Fruit fly (Drosophila melanogaster): Measurements from ENCODE around the gene CG6607.

The CG6607 gene

dm6 chr3R:24573094-24573732 is 45.4 kb downstream of the CG6607 start:
- no peak for TF ChIP-seq psq (optimal IDR thresholded peaks at IDR 0.05)
- TF ChIP-seq EcR (GFP tag; optimal IDR thresholded peaks at IDR 0.05): no peak
- no peak for TF ChIP-seq pan (optimal IDR thresholded peaks at IDR 0.05)
- TF ChIP-seq usp (GFP tag; optimal IDR thresholded peaks at IDR 0.05): no peak
- no peak for TF ChIP-seq Dll (optimal IDR thresholded peaks at IDR 0.05)
- no peak for TF ChIP-seq CG8478 (optimal IDR thresholded peaks at IDR 0.05)

- TF ChIP-seq psq (optimal IDR thresholded peaks at IDR 0.05) (no peak), usp (GFP tag; optimal IDR thresholded peaks at IDR 0.05) (no peak), Dll (optimal IDR thresholded peaks at IDR 0.05) (no peak), EcR (GFP tag; optimal IDR thresholded peaks at IDR 0.05) (no peak), CG8478 (optimal IDR thresholded peaks at IDR 0.05) (no peak), pan (optimal IDR thresholded peaks at IDR 0.05) (no peak)
Observed at dm6 chr3R:24574123-24574522, 46.3 kb downstream of the CG6607 start.

DNA sequence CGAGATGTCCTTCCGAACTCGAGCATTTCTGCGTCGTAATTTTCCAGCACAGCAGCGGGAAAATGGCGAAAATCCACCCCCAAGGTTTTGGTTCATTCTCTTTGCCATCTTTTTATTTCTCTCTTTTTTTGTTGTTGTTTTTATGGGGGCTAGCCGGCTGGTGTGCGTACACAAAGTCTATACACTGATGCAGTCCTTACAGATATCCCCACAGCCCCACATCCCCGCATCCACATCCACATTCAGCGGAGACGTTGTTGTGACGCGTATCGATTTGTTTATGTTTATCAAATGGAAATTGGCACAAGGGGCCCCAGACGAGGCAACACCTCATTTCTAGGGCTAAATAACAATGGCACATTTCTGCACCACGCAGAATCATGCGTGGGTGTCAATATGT is 47.3 kb downstream of the CG6607 start:
- TF ChIP-seq psq (optimal IDR thresholded peaks at IDR 0.05): no peak

dm6 chr3R:24575787-24576413 is 48.1 kb downstream of the CG6607 start:
- TF ChIP-seq Dll (optimal IDR thresholded peaks at IDR 0.05): no peak
- TF ChIP-seq psq (optimal IDR thresholded peaks at IDR 0.05): no peak

dm6 chr3R:24577355-24577754 is 49.5 kb downstream of the CG6607 start:
- TF ChIP-seq psq (optimal IDR thresholded peaks at IDR 0.05) (no peak), Dll (optimal IDR thresholded peaks at IDR 0.05) (no peak), EcR (GFP tag; optimal IDR thresholded peaks at IDR 0.05) (no peak), CG8478 (optimal IDR thresholded peaks at IDR 0.05) (no peak), usp (GFP tag; optimal IDR thresholded peaks at IDR 0.05) (no peak), pan (optimal IDR thresholded peaks at IDR 0.05) (no peak)

Measured in whole organism.